Fruit fly (Drosophila melanogaster): ENCODE measurements around the gene Polr1F.

DNA sequence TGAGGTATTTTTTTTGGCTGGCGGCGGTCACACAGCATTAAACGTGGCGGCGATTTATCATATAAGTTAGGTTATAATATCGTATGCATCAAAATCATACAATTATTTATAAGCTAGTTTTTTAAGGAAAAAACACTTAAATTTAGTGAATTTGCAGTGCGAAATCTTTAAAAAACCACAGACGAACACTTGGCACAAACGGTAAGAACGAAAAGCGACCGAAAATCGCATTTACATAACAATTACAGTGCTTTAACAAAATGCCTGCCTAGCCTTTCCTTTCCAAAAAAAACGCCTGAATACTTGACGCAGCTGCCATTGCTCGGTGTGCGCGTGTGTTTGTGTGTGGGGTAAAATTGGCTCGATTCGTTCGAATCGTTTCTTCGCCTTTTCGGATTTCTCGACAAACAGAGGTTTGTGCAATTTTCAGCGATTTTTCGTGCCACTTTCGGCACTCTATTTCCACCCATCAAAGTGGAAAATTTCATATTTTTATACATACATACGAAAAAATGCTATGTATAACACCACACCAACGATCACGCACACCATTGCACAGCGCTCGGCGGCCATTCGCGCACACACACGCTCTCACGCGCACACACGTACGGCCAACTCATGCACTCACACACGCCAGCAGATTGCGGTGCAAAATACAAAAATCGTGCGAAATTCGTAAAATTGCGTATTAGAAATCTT lies 13.2 kb upstream of the Polr1F start, which contains the start of gene Hrb27C:
- TF ChIP-seq CG8478 (optimal IDR thresholded peaks at IDR 0.05): no peak
- peak; percentile 2 to 24 for TF ChIP-seq CTCF (optimal IDR thresholded peaks at IDR 0.05)
